Worm (Caenorhabditis elegans) whole organism, L3 larva: Measurements from ENCODE around the gene gldi-9.
A peak's percentile ranks its signal among the peaks of the same experiment; 100 is the strongest.

ENCODE experiments used
- R02D3.7 ChIP-seq: fragments of 150-350 bp; optimal IDR thresholded peaks from 2 replicates; lab custom pipeline; 2014; ENCODE audit warnings: missing biosample characterization, missing genetic modification characterization
- ZK546.5 ChIP-seq: sonication (generic microtip); optimal IDR thresholded peaks from 2 replicates; lab custom pipeline; 2017; ENCODE audit warnings: missing biosample characterization, missing genetic modification characterization
- aly-2 ChIP-seq: fragments of 150-350 bp; optimal IDR thresholded peaks from 2 replicates; lab custom pipeline; 2014; ENCODE audit warnings: missing biosample characterization, missing genetic modification characterization
- ama-1 ChIP-seq: fragments of 150-350 bp; optimal IDR thresholded peaks from 2 replicates; lab custom pipeline; 2018
- ceh-16 ChIP-seq: sonication (generic microtip); optimal IDR thresholded peaks from 2 replicates; lab custom pipeline; 2017; ENCODE audit warnings: missing biosample characterization, missing genetic modification characterization
- ceh-28 ChIP-seq: fragments of 150-350 bp; optimal IDR thresholded peaks from 2 replicates; lab custom pipeline; 2014; ENCODE audit warnings: missing biosample characterization, missing genetic modification reagents, missing genetic modification characterization
- ceh-82 ChIP-seq: fragments of 150-350 bp; optimal IDR thresholded peaks from 2 replicates; lab custom pipeline; 2014; ENCODE audit warnings: missing biosample characterization, missing genetic modification characterization
- ceh-9 ChIP-seq: sonication (generic microtip); optimal IDR thresholded peaks from 2 replicates; lab custom pipeline; 2018; ENCODE audit warnings: missing biosample characterization, missing genetic modification characterization
- daf-12 ChIP-seq: fragments of 150-350 bp; optimal IDR thresholded peaks from 2 replicates; lab custom pipeline; 2014; ENCODE audit warnings: missing biosample characterization, missing genetic modification reagents, missing genetic modification characterization
- egl-27 ChIP-seq: sonication (generic microtip); optimal IDR thresholded peaks from 4 replicates; lab custom pipeline; 2017; ENCODE audit warnings: missing biosample characterization, missing genetic modification reagents, missing genetic modification characterization
- egl-5 ChIP-seq: fragments of 150-350 bp; optimal IDR thresholded peaks from 2 replicates; lab custom pipeline; 2017; ENCODE audit warnings: missing biosample characterization, missing genetic modification reagents, missing genetic modification characterization, inconsistent platforms
- elt-1 ChIP-seq: fragments of 150-350 bp; optimal IDR thresholded peaks from 2 replicates; lab custom pipeline; 2014; ENCODE audit warnings: missing biosample characterization, missing genetic modification characterization
- elt-2 ChIP-seq: sonication (generic microtip); optimal IDR thresholded peaks from 2 replicates; lab custom pipeline; 2016; ENCODE audit warnings: missing genetic modification reagents, mild to moderate bottlenecking, missing genetic modification characterization, missing compliant biosample characterization
- elt-3 ChIP-seq, 3 experiments: fragments of 150-350 bp in 1 of 3; sonication (generic microtip) in 2 of 3; optimal IDR thresholded peaks; 2 replicates in 2 of 3; 4 replicates in 1 of 3; lab custom pipeline; 2014 to 2017; ENCODE audit warnings: missing biosample characterization in 3 of 3, missing genetic modification characterization in 3 of 3
- eor-1 ChIP-seq, 2 experiments: fragments of 150-350 bp; optimal IDR thresholded peaks; 2 replicates each; lab custom pipeline; 2014 to 2018; ENCODE audit warnings: missing biosample characterization in 2 of 2, missing genetic modification characterization in 2 of 2
- fkh-10 ChIP-seq: sonication (generic microtip); optimal IDR thresholded peaks from 2 replicates; lab custom pipeline; 2017; ENCODE audit warnings: missing biosample characterization, missing genetic modification reagents, missing genetic modification characterization
- fkh-2 ChIP-seq: fragments of 150-350 bp; optimal IDR thresholded peaks from 2 replicates; lab custom pipeline; 2014; ENCODE audit warnings: missing biosample characterization, missing genetic modification reagents, missing genetic modification characterization
- fos-1 ChIP-seq: fragments of 150-350 bp; optimal IDR thresholded peaks from 2 replicates; lab custom pipeline; 2014; ENCODE audit warnings: missing biosample characterization, missing genetic modification characterization
- hmg-11 ChIP-seq: sonication (generic microtip); optimal IDR thresholded peaks from 2 replicates; lab custom pipeline; 2016; ENCODE audit warnings: missing genetic modification characterization, missing compliant biosample characterization
- jun-1 ChIP-seq: fragments of 150-350 bp; optimal IDR thresholded peaks from 2 replicates; lab custom pipeline; 2014; ENCODE audit warnings: missing biosample characterization, missing genetic modification reagents, missing genetic modification characterization
- lin-15B ChIP-seq: fragments of 150-350 bp; optimal IDR thresholded peaks from 2 replicates; lab custom pipeline; 2014; ENCODE audit warnings: missing biosample characterization, missing genetic modification characterization
- lin-39 ChIP-seq: fragments of 150-350 bp; optimal IDR thresholded peaks from 2 replicates; lab custom pipeline; 2018; ENCODE audit warnings: missing biosample characterization, missing genetic modification reagents, missing genetic modification characterization
- lsy-12 ChIP-seq: sonication (generic microtip); optimal IDR thresholded peaks from 2 replicates; lab custom pipeline; 2016; ENCODE audit warnings: mild to moderate bottlenecking, missing genetic modification characterization, missing compliant biosample characterization
- mdl-1 ChIP-seq: fragments of 150-350 bp; optimal IDR thresholded peaks from 2 replicates; lab custom pipeline; 2014; ENCODE audit warnings: missing biosample characterization, missing genetic modification characterization
- mml-1 ChIP-seq: fragments of 150-350 bp; sonication (generic microtip); optimal IDR thresholded peaks from 3 replicates; lab custom pipeline; 2014; ENCODE audit warnings: missing biosample characterization, missing genetic modification characterization
- nfya-1 ChIP-seq: sonication (generic microtip); optimal IDR thresholded peaks from 2 replicates; lab custom pipeline; 2017; ENCODE audit warnings: missing genetic modification characterization, mild to moderate bottlenecking, missing compliant biosample characterization, antibody characterized with exemption, moderate library complexity; ENCODE audit not compliant: insufficient read depth
- nhr-11 ChIP-seq: fragments of 150-350 bp; optimal IDR thresholded peaks from 2 replicates; lab custom pipeline; 2014; ENCODE audit warnings: missing biosample characterization, missing genetic modification characterization
- nhr-12 ChIP-seq: fragments of 150-350 bp; optimal IDR thresholded peaks from 2 replicates; lab custom pipeline; 2014; ENCODE audit warnings: missing biosample characterization, missing genetic modification characterization
- nhr-23 ChIP-seq: fragments of 150-350 bp; optimal IDR thresholded peaks from 2 replicates; lab custom pipeline; 2014; ENCODE audit warnings: missing biosample characterization, missing genetic modification reagents, missing genetic modification characterization
- nhr-237 ChIP-seq: fragments of 150-350 bp; optimal IDR thresholded peaks from 2 replicates; lab custom pipeline; 2014; ENCODE audit warnings: missing biosample characterization, missing genetic modification characterization
- nhr-25 ChIP-seq: sonication (generic microtip); optimal IDR thresholded peaks from 2 replicates; lab custom pipeline; 2017; ENCODE audit warnings: missing biosample characterization, missing genetic modification characterization
- nhr-28 ChIP-seq: fragments of 150-350 bp; optimal IDR thresholded peaks from 2 replicates; lab custom pipeline; 2014; ENCODE audit warnings: missing biosample characterization, missing genetic modification characterization
- nhr-43 ChIP-seq: sonication (generic microtip); optimal IDR thresholded peaks from 2 replicates; lab custom pipeline; 2016; ENCODE audit warnings: mild to moderate bottlenecking, missing genetic modification characterization, missing compliant biosample characterization; ENCODE audit not compliant: poor library complexity, severe bottlenecking
- nhr-67 ChIP-seq: fragments of 150-350 bp; optimal IDR thresholded peaks from 2 replicates; lab custom pipeline; 2014; ENCODE audit warnings: missing biosample characterization, missing genetic modification characterization
- nhr-76 ChIP-seq: fragments of 150-350 bp; sonication (generic microtip); optimal IDR thresholded peaks from 5 replicates; lab custom pipeline; 2014; ENCODE audit warnings: missing biosample characterization, missing genetic modification characterization
- nhr-77 ChIP-seq: fragments of 150-350 bp; optimal IDR thresholded peaks from 2 replicates; lab custom pipeline; 2014; ENCODE audit warnings: missing biosample characterization, missing genetic modification characterization
- pha-4 ChIP-seq: fragments of 150-350 bp; optimal IDR thresholded peaks from 2 replicates; lab custom pipeline; 2014; ENCODE audit warnings: missing biosample characterization, missing genetic modification reagents, missing genetic modification characterization
- pqm-1 ChIP-seq: fragments of 150-350 bp; optimal IDR thresholded peaks from 2 replicates; lab custom pipeline; 2017; ENCODE audit warnings: missing biosample characterization, missing genetic modification characterization, inconsistent platforms
- sea-2 ChIP-seq: fragments of 150-350 bp; sonication (generic microtip); optimal IDR thresholded peaks from 4 replicates; lab custom pipeline; 2014; ENCODE audit warnings: missing biosample characterization, missing genetic modification reagents, missing genetic modification characterization
- skn-1 ChIP-seq: fragments of 150-350 bp; optimal IDR thresholded peaks from 2 replicates; lab custom pipeline; 2014; ENCODE audit warnings: missing biosample characterization, missing genetic modification characterization
- snpc-4 ChIP-seq: fragments of 150-350 bp; optimal IDR thresholded peaks from 2 replicates; lab custom pipeline; 2014; ENCODE audit warnings: missing biosample characterization, missing genetic modification characterization
- tbx-2 ChIP-seq: sonication (generic microtip); optimal IDR thresholded peaks from 2 replicates; lab custom pipeline; 2016; ENCODE audit warnings: mild to moderate bottlenecking, missing genetic modification characterization, missing compliant biosample characterization
- unc-39 ChIP-seq: sonication (generic microtip); optimal IDR thresholded peaks from 4 replicates; lab custom pipeline; 2017; ENCODE audit warnings: missing biosample characterization, missing genetic modification characterization
- unc-62 ChIP-seq: fragments of 150-350 bp; sonication (generic microtip); optimal IDR thresholded peaks from 4 replicates; lab custom pipeline; 2014; ENCODE audit warnings: missing biosample characterization, missing genetic modification reagents, missing genetic modification characterization
- zag-1 ChIP-seq: fragments of 150-350 bp; optimal IDR thresholded peaks from 2 replicates; lab custom pipeline; 2014; ENCODE audit warnings: missing biosample characterization, missing genetic modification characterization
- ztf-11 ChIP-seq: fragments of 150-350 bp; optimal IDR thresholded peaks from 2 replicates; lab custom pipeline; 2014; ENCODE audit warnings: missing biosample characterization, missing genetic modification characterization
- ztf-4 ChIP-seq: fragments of 150-350 bp; optimal IDR thresholded peaks from 2 replicates; lab custom pipeline; 2014; ENCODE audit warnings: missing biosample characterization, missing genetic modification characterization

Gene gldi-9

ce11 chrIII:2787979-2788491 is 31.9 kb upstream of the gldi-9 start, which contains the start of gene tbcc-1:
tbcc-1 (plus strand) TSS chrIII:2788441.
- TF ChIP-seq R02D3.7 (tag; lab: Kevin White, UChicago) (no peak), ama-1 (lab: Kevin White, UChicago) (no peak), mml-1 (tag; lab: Kevin White, UChicago) (no peak), ceh-9 (tag; lab: Kevin White, UChicago) (no peak), fkh-10 (GFP tag; lab: Kevin White, UChicago) (no peak), hmg-11 (tag; lab: Kevin White, UChicago) (no peak), pqm-1 (tag; lab: Kevin White, UChicago) (no peak), ZK546.5 (no peak), nhr-67 (no peak), sea-2 (GFP tag; lab: Kevin White, UChicago) (no peak)

ce11 chrIII:2786740-2787139 is 30.6 kb upstream of the gldi-9 start, which contains the start of gene nduc-2:
nduc-2 (plus strand) TSS chrIII:2786852.
- TF ChIP-seq nhr-77 (tag; lab: Kevin White, UChicago) (no peak), ZK546.5 (no peak), ama-1 (lab: Kevin White, UChicago) (peak; percentile 73)

- TF ChIP-seq R02D3.7 (tag; lab: Kevin White, UChicago) (peak; percentile 83), nhr-12 (tag; lab: Kevin White, UChicago) (no peak), nhr-67 (peak; percentile 24), mdl-1 (tag; lab: Kevin White, UChicago) (no peak), pha-4 (tag; lab: Kevin White, UChicago) (peak; percentile 100), lsy-12 (tag; lab: Kevin White, UChicago) (peak; percentile 91), lin-15B (peak; percentile 100), unc-39 (tag; lab: Kevin White, UChicago) (no peak), elt-3 (tag; optimal IDR thresholded peaks at IDR 0.05; lab: Kevin White, UChicago) (peak in 2 of 3 experiments; percentile 35 to 44), nhr-25 (peak; percentile 92), ZK546.5 (peak; percentile 10), eor-1 (tag; optimal IDR thresholded peaks at IDR 0.05; lab: Kevin White, UChicago) (no peak), fkh-2 (tag; lab: Kevin White, UChicago) (peak; percentile 23), mml-1 (tag; lab: Kevin White, UChicago) (no peak), sea-2 (GFP tag; lab: Kevin White, UChicago) (no peak), ztf-4 (tag; lab: Kevin White, UChicago) (peak; percentile 75), ztf-11 (tag; lab: Kevin White, UChicago) (peak; percentile 44), nhr-237 (tag; lab: Kevin White, UChicago) (no peak), nhr-23 (tag; lab: Kevin White, UChicago) (peak; percentile 97), skn-1 (tag; lab: Kevin White, UChicago) (peak; percentile 92), ceh-16 (no peak), unc-62 (GFP tag; lab: Kevin White, UChicago) (peak; percentile 73), nhr-43 (tag; lab: Kevin White, UChicago) (peak; percentile 68), tbx-2 (tag; lab: Kevin White, UChicago) (peak; percentile 76), snpc-4 (tag; lab: Kevin White, UChicago) (peak; percentile 97), nhr-77 (tag; lab: Kevin White, UChicago) (peak; percentile 72), jun-1 (tag; lab: Kevin White, UChicago) (peak; percentile 91), daf-12 (no peak), aly-2 (tag; lab: Kevin White, UChicago) (no peak), ama-1 (lab: Kevin White, UChicago) (no peak), elt-2 (tag; lab: Kevin White, UChicago) (peak; percentile 82), lin-39 (tag; lab: Kevin White, UChicago) (peak; percentile 98), ceh-28 (tag; lab: Kevin White, UChicago) (peak; percentile 88), hmg-11 (tag; lab: Kevin White, UChicago) (peak; percentile 88), nfya-1 (peak; percentile 97), egl-5 (tag; lab: Kevin White, UChicago) (peak; percentile 82), pqm-1 (tag; lab: Kevin White, UChicago) (peak; percentile 81), fos-1 (tag; lab: Kevin White, UChicago) (peak; percentile 90), fkh-10 (GFP tag; lab: Kevin White, UChicago) (peak; percentile 91), nhr-28 (tag; lab: Kevin White, UChicago) (no peak), nhr-76 (tag; lab: Kevin White, UChicago) (peak; percentile 60), zag-1 (tag; lab: Kevin White, UChicago) (no peak), ceh-82 (tag; lab: Kevin White, UChicago) (peak; percentile 56), nhr-11 (tag; lab: Kevin White, UChicago) (peak; percentile 83), egl-27 (peak; percentile 81), elt-1 (peak; percentile 51)
Observed at ce11 chrIII:2785840-2786239, 29.7 kb upstream of the gldi-9 start, which contains the start of gene Y71H2AM.20. Y71H2AM.20 (minus strand) TSS chrIII:2785948.
